Worm (Caenorhabditis elegans): ENCODE measurements around the gene ajm-1.
A peak's percentile ranks its signal among the peaks of the same experiment; 100 is the strongest.

ce11 chrX:9053426-9053825, 29.3 kb upstream of the ajm-1 start:
- TF ChIP-seq lsy-2 (tag; optimal IDR thresholded peaks at IDR 0.05) = no peak
- TF ChIP-seq unc-62 (GFP tag; optimal IDR thresholded peaks at IDR 0.05) = no peak
- peak in 1 of 6 experiments; percentile 53 for TF ChIP-seq elt-3 (tag; optimal IDR thresholded peaks at IDR 0.05)
- TF ChIP-seq C04F5.9 (tag; optimal IDR thresholded peaks at IDR 0.05) = no peak
- TF ChIP-seq pqm-1 (tag; optimal IDR thresholded peaks at IDR 0.05) = no peak
- no peak for TF ChIP-seq swsn-7 (tag; optimal IDR thresholded peaks at IDR 0.05)
- no peak for TF ChIP-seq sox-4 (tag; optimal IDR thresholded peaks at IDR 0.05)
- no peak for TF ChIP-seq fkh-4 (tag; optimal IDR thresholded peaks at IDR 0.05; ENCODE audit: borderline replicate concordance)

Measured in whole organism, L1 larva.